Fruit fly (Drosophila melanogaster): Measurements from ENCODE around the gene CG13760.

The CG13760 gene

DNA sequence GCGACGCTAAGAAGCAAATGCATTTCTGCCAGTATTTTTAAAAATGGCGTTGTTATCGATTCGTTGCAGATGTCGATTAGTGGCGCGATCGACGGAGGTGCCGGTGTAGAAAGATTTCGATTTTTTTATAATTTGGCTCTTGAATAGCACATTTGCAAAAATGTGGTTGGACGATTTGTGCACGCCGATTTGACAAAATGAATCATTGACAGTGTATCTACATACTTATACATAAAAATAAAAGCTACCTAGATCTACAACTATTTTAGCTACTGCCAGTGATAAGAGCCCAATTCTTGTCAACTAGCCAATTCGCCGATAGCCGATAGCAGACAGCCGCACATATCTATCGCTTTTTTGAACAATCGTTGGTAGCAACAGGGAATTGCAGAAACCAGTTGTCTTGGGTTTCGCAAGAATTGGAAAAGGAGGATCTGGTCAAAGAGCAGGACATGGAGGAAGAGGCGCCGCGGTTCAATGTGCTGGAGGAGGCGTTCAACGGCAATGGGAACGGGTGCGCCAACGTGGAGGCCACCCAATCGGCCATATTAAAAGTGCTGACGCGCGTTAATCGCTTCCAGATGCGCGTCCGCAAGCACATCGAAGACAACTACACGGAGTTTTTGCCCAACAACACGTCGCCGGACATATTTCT lies 18.5 kb upstream of the CG13760 start, which contains the start of the genes Klp3A and Zw10 (continued):
- TF ChIP-seq knrl (GFP tag; IDR thresholded peaks at IDR 0.05; ENCODE audit: partially characterized antibody) (peak; percentile 61; the same call in 2 of the 3 replicates), Ets65A (GFP tag) (peak; percentile 81), gt (GFP tag; IDR thresholded peaks at IDR 0.05) (no peak), sens (GFP tag) (peak; percentile 86), ssp (GFP tag; IDR thresholded peaks at IDR 0.05) (no peak), chn (GFP tag; optimal IDR thresholded peaks at IDR 0.05) (no peak), repo (GFP tag; optimal IDR thresholded peaks at IDR 0.05) (no peak), CG30403 (GFP tag; optimal IDR thresholded peaks at IDR 0.05) (peak; percentile 30), Dp (GFP tag; optimal IDR thresholded peaks at IDR 0.05) (peak; percentile 63), H15 (GFP tag; IDR thresholded peaks at IDR 0.05) (no peak), prd (optimal IDR thresholded peaks at IDR 0.05) (no peak), prd (GFP tag; IDR thresholded peaks at IDR 0.05) (peak; percentile 19; the same call in 1 of the 3 replicates), CG4707 (GFP tag; optimal IDR thresholded peaks at IDR 0.05) (no peak), CG10147 (GFP tag; optimal IDR thresholded peaks at IDR 0.05) (no peak), pho (GFP tag; optimal IDR thresholded peaks at IDR 0.05) (peak; percentile 43), CG11456 (GFP tag; IDR thresholded peaks at IDR 0.05) (0 out of 3 replicates have a peak, but pooled peaks have one; percentile 14), ab (GFP tag; optimal IDR thresholded peaks at IDR 0.05) (no peak), lmd (GFP tag; IDR thresholded peaks at IDR 0.05) (0 out of 2 replicates have a peak, but pooled peaks have one; percentile 7), Myb (GFP tag; optimal IDR thresholded peaks at IDR 0.05) (peak; percentile 78), CG16813 (GFP tag; IDR thresholded peaks at IDR 0.05; ENCODE audit: partially characterized antibody) (peak; percentile 70), al (GFP tag; IDR thresholded peaks at IDR 0.05) (no peak)

DNA sequence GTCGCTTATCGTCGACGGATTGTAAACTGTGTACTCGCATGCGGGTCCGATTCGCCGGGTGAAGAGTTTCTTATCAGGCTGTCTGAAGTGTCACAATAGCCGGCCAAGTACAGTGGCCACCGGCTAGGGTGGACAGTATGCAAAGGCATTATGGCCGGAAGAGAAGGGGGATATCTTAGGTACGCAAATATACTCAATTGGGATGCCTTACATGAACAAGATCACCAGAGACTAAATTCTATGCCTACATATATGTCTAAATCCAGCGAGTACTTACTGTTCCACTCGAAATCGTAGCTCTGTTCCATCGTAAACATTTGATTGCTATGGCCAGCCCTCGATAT lies 8.2 kb upstream of the CG13760 start:
- TF ChIP-seq CG15011 (GFP tag; optimal IDR thresholded peaks at IDR 0.05) (peak; percentile 78), CG8765 (GFP tag; IDR thresholded peaks at IDR 0.05) (peak; percentile 90), tna (GFP tag; IDR thresholded peaks at IDR 0.05; ENCODE audit: partially characterized antibody) (no peak), CG4820 (GFP tag; optimal IDR thresholded peaks at IDR 0.05) (peak; percentile 88), zfh2 (GFP tag; optimal IDR thresholded peaks at IDR 0.05) (peak; percentile 93), C15 (GFP tag; IDR thresholded peaks at IDR 0.05) (peak; percentile 67; the same call in 1 of the 3 replicates), CG2129 (GFP tag; IDR thresholded peaks at IDR 0.05; ENCODE audit: partially characterized antibody) (no peak), Awh (GFP tag; IDR thresholded peaks at IDR 0.05) (peak; percentile 92), fd64A (GFP tag; optimal IDR thresholded peaks at IDR 0.05) (peak; percentile 56), pan (optimal IDR thresholded peaks at IDR 0.05) (no peak), pan (GFP tag; optimal IDR thresholded peaks at IDR 0.05 in 1 of 2, IDR thresholded peaks at IDR 0.05 in 1 of 2) (peak in 1 of 2 experiments; percentile 96), sima (GFP tag; optimal IDR thresholded peaks at IDR 0.05) (peak; percentile 38), Hr39 (optimal IDR thresholded peaks at IDR 0.05) (no peak), Dek (tag; optimal IDR thresholded peaks at IDR 0.05) (peak; percentile 89), Dref (GFP tag; IDR thresholded peaks at IDR 0.05) (peak; percentile 40), org-1 (GFP tag; optimal IDR thresholded peaks at IDR 0.05) (peak; percentile 89), CG3407 (GFP tag; optimal IDR thresholded peaks at IDR 0.05) (peak; percentile 63), az2 (GFP tag; optimal IDR thresholded peaks at IDR 0.05) (peak; percentile 87), GATAe (GFP tag; conservative IDR thresholded peaks at IDR 0.05) (peak; percentile 98), vnd (GFP tag; IDR thresholded peaks at IDR 0.05; ENCODE audit: partially characterized antibody) (peak; percentile 55; the same call in 2 of the 3 replicates), fd96Cb (tag; optimal IDR thresholded peaks at IDR 0.05) (peak; percentile 85), NFAT (GFP tag; IDR thresholded peaks at IDR 0.05) (peak; percentile 96), CG31224 (GFP tag; IDR thresholded peaks at IDR 0.05) (peak; percentile 91), Sox102F (GFP tag; optimal IDR thresholded peaks at IDR 0.05) (peak; percentile 87), Spps (tag; optimal IDR thresholded peaks at IDR 0.05) (peak; percentile 39), Kr (GFP tag; optimal IDR thresholded peaks at IDR 0.05) (no peak), slp2 (GFP tag; optimal IDR thresholded peaks at IDR 0.05) (peak; percentile 85), cwo (GFP tag; optimal IDR thresholded peaks at IDR 0.05) (peak; percentile 94), Ada2b (GFP tag; IDR thresholded peaks at IDR 0.05) (peak; percentile 93), HLH54F (GFP tag; optimal IDR thresholded peaks at IDR 0.05) (peak; percentile 91), abd-A (tag; optimal IDR thresholded peaks at IDR 0.05) (no peak)

All from whole organism, embryonic.